Fruit fly (Drosophila melanogaster) whole organism, embryonic: Measurements from ENCODE around the gene Cyp18a1.

Experiments
- Ada2b ChIP-seq: fragments of 200-800 bp; sonication (Bioruptor generic); IDR thresholded peaks from 2 replicates; pipeline ENCODE4 v1.3.6; 2022; ENCODE audit warnings: missing biosample characterization, missing genetic modification characterization
- Aef1 ChIP-seq: fragments of 200-800 bp; sonication (Bioruptor generic); IDR thresholded peaks from 3 replicates; pipeline ENCODE4 v1.3.6; 2022; ENCODE audit warnings: missing biosample characterization, missing genetic modification characterization
- Awh ChIP-seq: fragments of 200-800 bp; sonication (Bioruptor generic); IDR thresholded peaks from 2 replicates; pipeline ENCODE4, ENCODE4 v1.3.6; 2022; ENCODE audit warnings: missing biosample characterization, missing genetic modification characterization
- B-H2 ChIP-seq: fragments of 200-800 bp; sonication (Bioruptor generic); optimal IDR thresholded peaks from 2 replicates; lab custom pipeline; 2018; ENCODE audit warnings: missing biosample characterization, mild to moderate bottlenecking, missing genetic modification characterization
- BEAF-32 ChIP-seq: fragments of 200-800 bp; sonication (Bioruptor generic); optimal IDR thresholded peaks from 3 replicates; lab custom pipeline; 2017; ENCODE audit warnings: missing biosample characterization, missing genetic modification characterization, mild to moderate bottlenecking, moderate library complexity, missing genetic modification reagents
- CG10209 ChIP-seq: fragments of 200-800 bp; sonication (Bioruptor generic); optimal IDR thresholded peaks from 3 replicates; lab custom pipeline; 2017; ENCODE audit warnings: missing biosample characterization, mild to moderate bottlenecking, missing genetic modification characterization, missing genetic modification reagents
- CG10274 ChIP-seq: fragments of 200-800 bp; sonication (Bioruptor generic); optimal IDR thresholded peaks from 3 replicates; lab custom pipeline; 2017; ENCODE audit warnings: missing biosample characterization, mild to moderate bottlenecking, missing genetic modification characterization
- CG12942 ChIP-seq: fragments of 200-800 bp; sonication (Bioruptor generic); optimal IDR thresholded peaks from 3 replicates; lab custom pipeline; 2016; ENCODE audit warnings: missing biosample characterization, missing genetic modification characterization
- CG13775 ChIP-seq: fragments of 200-800 bp; sonication (Bioruptor generic); optimal IDR thresholded peaks from 3 replicates; lab custom pipeline; 2017; ENCODE audit warnings: missing biosample characterization, mild to moderate bottlenecking, missing genetic modification characterization
- CG18619 ChIP-seq: fragments of 200-800 bp; sonication (Bioruptor generic); optimal IDR thresholded peaks from 3 replicates; lab custom pipeline; 2017; ENCODE audit warnings: missing biosample characterization, mild to moderate bottlenecking, missing genetic modification characterization
- CG31365 ChIP-seq: fragments of 200-800 bp; sonication (Bioruptor generic); optimal IDR thresholded peaks from 2 replicates; lab custom pipeline; 2018; ENCODE audit warnings: missing biosample characterization, mild to moderate bottlenecking, missing genetic modification characterization
- CG32532 ChIP-seq: fragments of 200-800 bp; sonication (Bioruptor generic); IDR thresholded peaks from 2 replicates; pipeline ENCODE4 v1.3.6; 2022; ENCODE audit warnings: missing biosample characterization, missing genetic modification characterization
- CG6175 ChIP-seq: fragments of 200-800 bp; sonication (Bioruptor generic); IDR thresholded peaks from 3 replicates; pipeline ENCODE4 v1.3.6; 2022; ENCODE audit warnings: missing biosample characterization, missing genetic modification characterization
- CG6272 ChIP-seq: fragments of 200-800 bp; sonication (Bioruptor generic); IDR thresholded peaks from 2 replicates; pipeline ENCODE4 v1.3.6; 2022; ENCODE audit warnings: missing biosample characterization, missing genetic modification characterization
- CG6765 ChIP-seq: fragments of 200-800 bp; sonication (Bioruptor generic); optimal IDR thresholded peaks from 3 replicates; lab custom pipeline; 2017; ENCODE audit warnings: missing biosample characterization, mild to moderate bottlenecking, missing genetic modification characterization
- CG6791 ChIP-seq: fragments of 200-800 bp; sonication (Bioruptor generic); IDR thresholded peaks from 3 replicates; pipeline ENCODE4 v1.3.6; 2022; ENCODE audit warnings: missing biosample characterization, missing genetic modification characterization; ENCODE audit not compliant: partially characterized antibody
- CG7928 ChIP-seq: fragments of 200-800 bp; sonication (Bioruptor generic); optimal IDR thresholded peaks from 2 replicates; lab custom pipeline; 2017; ENCODE audit warnings: missing biosample characterization, mild to moderate bottlenecking, missing genetic modification characterization
- CG7987 ChIP-seq: fragments of 200-800 bp; sonication (Bioruptor generic); optimal IDR thresholded peaks from 2 replicates; lab custom pipeline; 2018; ENCODE audit warnings: missing biosample characterization, mild to moderate bottlenecking, missing genetic modification characterization, moderate library complexity
- CG8359 ChIP-seq: fragments of 200-800 bp; sonication (Bioruptor generic); optimal IDR thresholded peaks from 2 replicates; lab custom pipeline; 2017; ENCODE audit warnings: missing biosample characterization, mild to moderate bottlenecking, missing genetic modification characterization, borderline replicate concordance
- CG9727 ChIP-seq: fragments of 200-800 bp; sonication (Bioruptor generic); optimal IDR thresholded peaks from 3 replicates; lab custom pipeline; 2017; ENCODE audit warnings: missing biosample characterization, mild to moderate bottlenecking, missing genetic modification characterization
- CG9797 ChIP-seq: fragments of 200-800 bp; sonication (Bioruptor generic); optimal IDR thresholded peaks from 3 replicates; lab custom pipeline; 2018; ENCODE audit warnings: missing biosample characterization, mild to moderate bottlenecking, missing genetic modification characterization
- ERR ChIP-seq: fragments of 200-800 bp; sonication (Bioruptor generic); optimal IDR thresholded peaks from 2 replicates; lab custom pipeline; 2016; ENCODE audit warnings: missing biosample characterization, missing genetic modification characterization
- Ets65A ChIP-seq: fragments of 200-800 bp; sonication (Bioruptor generic); peaks from one replicate; lab custom pipeline; 2016; ENCODE audit warnings: missing biosample characterization, missing genetic modification characterization
- H15 ChIP-seq: fragments of 200-800 bp; sonication (Bioruptor generic); IDR thresholded peaks from 3 replicates; pipeline ENCODE4 v1.3.6; 2022; ENCODE audit warnings: missing biosample characterization, missing genetic modification characterization
- Hand ChIP-seq: fragments of 200-800 bp; sonication (Bioruptor generic); optimal IDR thresholded peaks from 2 replicates; lab custom pipeline; 2017; ENCODE audit warnings: mild to moderate bottlenecking, missing biosample characterization, missing genetic modification reagents, missing genetic modification characterization
- Hmr ChIP-seq: fragments of 200-800 bp; sonication (Bioruptor generic); optimal IDR thresholded peaks from 3 replicates; lab custom pipeline; 2017; ENCODE audit warnings: mild to moderate bottlenecking, missing biosample characterization, missing genetic modification reagents, missing genetic modification characterization
- MTF-1 ChIP-seq: fragments of 200-800 bp; sonication (Bioruptor generic); optimal IDR thresholded peaks from 2 replicates; lab custom pipeline; 2018; ENCODE audit warnings: missing biosample characterization, mild to moderate bottlenecking, missing genetic modification characterization, borderline replicate concordance
- Nf-YB ChIP-seq: fragments of 200-800 bp; sonication (Bioruptor generic); optimal IDR thresholded peaks from 3 replicates; lab custom pipeline; 2019; ENCODE audit warnings: missing biosample characterization, mild to moderate bottlenecking, missing genetic modification characterization, moderate library complexity
- Pdp1 ChIP-seq, 2 experiments: fragments of 200-800 bp; sonication (Bioruptor generic); optimal IDR thresholded peaks; 3 replicates each; lab custom pipeline; 2016; ENCODE audit warnings: missing biosample characterization in 2 of 2, missing genetic modification characterization in 2 of 2, mild to moderate bottlenecking in 1 of 2, moderate library complexity in 1 of 2
- Sry-δ ChIP-seq: fragments of 200-800 bp; sonication (Bioruptor generic); optimal IDR thresholded peaks from 2 replicates; lab custom pipeline; 2016; ENCODE audit warnings: missing biosample characterization, missing genetic modification characterization
- bab2 ChIP-seq: fragments of 200-800 bp; sonication (Bioruptor generic); optimal IDR thresholded peaks from 2 replicates; lab custom pipeline; 2016; ENCODE audit warnings: missing biosample characterization, missing genetic modification characterization
- bowl ChIP-seq: fragments of 200-800 bp; sonication (Bioruptor generic); IDR thresholded peaks from 2 replicates; pipeline ENCODE4 v1.3.6; 2022; ENCODE audit warnings: missing biosample characterization, missing genetic modification characterization
- crc ChIP-seq: fragments of 200-800 bp; sonication (Bioruptor generic); optimal IDR thresholded peaks from 2 replicates; lab custom pipeline; 2016; ENCODE audit warnings: missing biosample characterization, missing genetic modification characterization
- croc ChIP-seq: fragments of 200-800 bp; sonication (Bioruptor generic); conservative IDR thresholded peaks from 3 replicates; pipeline ENCODE4 v1.3.6; 2022; ENCODE audit warnings: missing biosample characterization, missing genetic modification characterization
- crol ChIP-seq: fragments of 200-800 bp; sonication (Bioruptor generic); IDR thresholded peaks from 2 replicates; pipeline ENCODE4 v1.3.6; 2022; ENCODE audit warnings: missing biosample characterization, missing genetic modification characterization
- dmrt11E ChIP-seq: fragments of 200-800 bp; sonication (Bioruptor generic); optimal IDR thresholded peaks from 3 replicates; lab custom pipeline; 2018; ENCODE audit warnings: missing biosample characterization, mild to moderate bottlenecking, missing genetic modification characterization, moderate library complexity
- esg ChIP-seq: fragments of 200-800 bp; sonication (Bioruptor generic); conservative IDR thresholded peaks from 2 replicates; pipeline ENCODE4 v1.3.6; 2022; ENCODE audit warnings: missing biosample characterization, missing genetic modification characterization
- fd102C ChIP-seq: fragments of 200-800 bp; sonication (Bioruptor generic); optimal IDR thresholded peaks from 2 replicates; lab custom pipeline; 2018; ENCODE audit warnings: missing biosample characterization, mild to moderate bottlenecking, missing genetic modification characterization, moderate library complexity
- gt ChIP-seq: fragments of 200-800 bp; sonication (Bioruptor generic); IDR thresholded peaks from 2 replicates; pipeline ENCODE4 v1.3.6; 2022; ENCODE audit warnings: missing biosample characterization, missing genetic modification characterization
- lab ChIP-seq: fragments of 200-800 bp; sonication (Bioruptor generic); optimal IDR thresholded peaks from 3 replicates; lab custom pipeline; 2017; ENCODE audit warnings: missing biosample characterization, missing genetic modification characterization, mild to moderate bottlenecking, moderate library complexity, missing genetic modification reagents
- lilli ChIP-seq: fragments of 200-800 bp; sonication (Bioruptor generic); optimal IDR thresholded peaks from 3 replicates; lab custom pipeline; 2016; ENCODE audit warnings: missing biosample characterization, missing genetic modification characterization
- mirr ChIP-seq: fragments of 200-800 bp; sonication (Bioruptor generic); optimal IDR thresholded peaks from 3 replicates; lab custom pipeline; 2018; ENCODE audit warnings: missing biosample characterization, mild to moderate bottlenecking, missing genetic modification characterization
- p53 ChIP-seq: fragments of 200-800 bp; sonication (Bioruptor generic); optimal IDR thresholded peaks from 2 replicates; lab custom pipeline; 2016; ENCODE audit warnings: missing biosample characterization, missing genetic modification characterization
- pb ChIP-seq: fragments of 200-800 bp; sonication (Bioruptor generic); optimal IDR thresholded peaks from 3 replicates; lab custom pipeline; 2016; ENCODE audit warnings: missing biosample characterization, missing genetic modification characterization
- phol ChIP-seq: fragments of 200-800 bp; sonication (Bioruptor generic); optimal IDR thresholded peaks from 3 replicates; lab custom pipeline; 2018; ENCODE audit warnings: missing biosample characterization, mild to moderate bottlenecking, missing genetic modification characterization, moderate library complexity
- pros ChIP-seq: fragments of 200-800 bp; sonication (Bioruptor generic); optimal IDR thresholded peaks from 3 replicates; lab custom pipeline; 2019; ENCODE audit warnings: missing biosample characterization, mild to moderate bottlenecking, missing genetic modification characterization, moderate library complexity
- sens-2 ChIP-seq: fragments of 200-800 bp; sonication (Bioruptor generic); IDR thresholded peaks from 2 replicates; pipeline ENCODE4 v1.3.6; 2022; ENCODE audit warnings: missing biosample characterization, missing genetic modification characterization
- sima ChIP-seq: fragments of 200-800 bp; sonication (Bioruptor generic); optimal IDR thresholded peaks from 2 replicates; lab custom pipeline; 2016; ENCODE audit warnings: missing biosample characterization, missing genetic modification characterization
- toy ChIP-seq: fragments of 200-800 bp; sonication (Bioruptor generic); IDR thresholded peaks from 2 replicates; pipeline ENCODE4 v1.3.6; 2022; ENCODE audit warnings: missing biosample characterization, missing genetic modification characterization
- twi ChIP-seq: fragments of 200-800 bp; optimal IDR thresholded peaks from 2 replicates; lab custom pipeline; 2019; ENCODE audit warnings: missing biosample characterization, mild to moderate bottlenecking, missing genetic modification characterization, moderate library complexity

The Cyp18a1 gene

DNA sequence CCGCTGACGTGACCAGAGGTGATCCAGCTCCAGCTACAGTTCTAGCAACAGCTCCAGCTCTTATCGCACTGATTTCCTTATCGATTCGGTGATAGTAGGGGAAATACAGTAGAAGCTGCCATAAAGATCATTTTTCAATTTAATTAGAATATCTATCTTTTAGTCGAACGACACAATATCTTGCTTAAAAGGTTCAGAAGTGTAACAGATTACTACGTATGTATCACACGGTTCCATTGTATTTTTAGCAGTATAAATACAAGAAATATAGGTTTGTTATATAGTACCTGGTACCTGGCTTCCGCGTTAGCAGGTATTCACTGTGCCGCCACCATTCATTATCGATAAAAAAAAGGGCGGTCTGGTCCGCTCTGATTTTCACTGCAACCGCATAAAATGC is 48.0 kb downstream of the Cyp18a1 start (continued):
- TF ChIP-seq B-H2 (GFP tag; lab: Kevin White, UChicago), result peak; percentile 43
- TF ChIP-seq CG10209, result peak; percentile 80
- TF ChIP-seq CG18619 (GFP tag; lab: Kevin White, UChicago), result peak; percentile 72
- peak; percentile 76 for TF ChIP-seq MTF-1 (GFP tag; lab: Kevin White, UChicago)
- peak; percentile 62 for TF ChIP-seq CG8359 (GFP tag; lab: Kevin White, UChicago)
- peak; percentile 53; the same call in 1 of the 2 replicates for TF ChIP-seq gt
- 0 out of 2 replicates have a peak, but pooled peaks have one; percentile 34 for TF ChIP-seq toy (GFP tag; lab: Robert Waterston, UW)
- peak; percentile 93 for TF ChIP-seq lab (GFP tag; lab: Kevin White, UChicago)
- TF ChIP-seq sens-2 (GFP tag; lab: Robert Waterston, UW), result peak; percentile 53
- peak; percentile 33 for TF ChIP-seq Sry-δ (GFP tag; lab: Kevin White, UChicago)
- peak; percentile 22 for TF ChIP-seq bab2 (GFP tag; lab: Kevin White, UChicago)
- no peak for TF ChIP-seq fd102C (GFP tag; lab: Kevin White, UChicago)
- peak; percentile 63; the same call in 2 of the 3 replicates for TF ChIP-seq croc (GFP tag; lab: Robert Waterston, UW)
- peak; percentile 75 for TF ChIP-seq CG9727
- peak; percentile 62 for TF ChIP-seq CG31365
- TF ChIP-seq CG6272 (GFP tag; lab: Robert Waterston, UW), result peak; percentile 57
- peak; percentile 14 to 83 for TF ChIP-seq Pdp1 (GFP tag; optimal IDR thresholded peaks at IDR 0.05; lab: Kevin White, UChicago)
- peak; percentile 55; the same call in 1 of the 2 replicates for TF ChIP-seq esg (GFP tag; lab: Robert Waterston, UW)
- TF ChIP-seq CG7928 (GFP tag; lab: Kevin White, UChicago), result peak; percentile 43
- peak; percentile 84 for TF ChIP-seq phol (tag; lab: Kevin White, UChicago)
- TF ChIP-seq Awh, result peak; percentile 52; the same call in 1 of the 2 replicates
- no peak for TF ChIP-seq BEAF-32 (GFP tag; lab: Kevin White, UChicago)
- TF ChIP-seq CG13775 (GFP tag; lab: Kevin White, UChicago), result peak; percentile 67
- peak; percentile 88 for TF ChIP-seq lilli
- TF ChIP-seq dmrt11E (tag; lab: Kevin White, UChicago), result peak; percentile 68
- TF ChIP-seq pb (GFP tag; lab: Kevin White, UChicago), result no peak
- TF ChIP-seq Hmr (GFP tag; lab: Kevin White, UChicago), result peak; percentile 83
- peak; percentile 69; the same call in 2 of the 3 replicates for TF ChIP-seq H15
- peak; percentile 54 for TF ChIP-seq crc
- TF ChIP-seq bowl (GFP tag; lab: Robert Waterston, UW), result peak; percentile 20; the same call in 1 of the 2 replicates
- peak; percentile 52 for TF ChIP-seq CG6765 (GFP tag; lab: Kevin White, UChicago)
- TF ChIP-seq twi (tag; lab: Kevin White, UChicago), result peak; percentile 60
- peak; percentile 62 for TF ChIP-seq CG7987 (GFP tag; lab: Kevin White, UChicago)
- TF ChIP-seq p53 (GFP tag; lab: Kevin White, UChicago), result peak; percentile 1
- no peak for TF ChIP-seq pros (GFP tag; lab: Kevin White, UChicago)
- no peak for TF ChIP-seq CG9797 (GFP tag; lab: Kevin White, UChicago)
- peak; percentile 62 for TF ChIP-seq CG12942 (GFP tag; lab: Kevin White, UChicago)
- no peak for TF ChIP-seq sima (GFP tag; lab: Kevin White, UChicago)
- TF ChIP-seq Nf-YB (GFP tag; lab: Kevin White, UChicago), result peak; percentile 60
- no peak for TF ChIP-seq CG6791 (GFP tag; lab: Robert Waterston, UW)
- TF ChIP-seq mirr (GFP tag; lab: Kevin White, UChicago), result peak; percentile 31
- peak; percentile 72 for TF ChIP-seq Ada2b (GFP tag; lab: Robert Waterston, UW)
- TF ChIP-seq crol (GFP tag; lab: Robert Waterston, UW), result no peak
- TF ChIP-seq CG6175 (GFP tag; lab: Robert Waterston, UW), result no peak
- TF ChIP-seq ERR (GFP tag; lab: Kevin White, UChicago), result peak; percentile 54
- no peak; the same call in 1 of the 3 replicates for TF ChIP-seq Aef1 (GFP tag; lab: Robert Waterston, UW)
- TF ChIP-seq CG32532 (GFP tag; lab: Robert Waterston, UW), result peak; percentile 75
- peak; percentile 69 for TF ChIP-seq CG10274 (GFP tag; lab: Kevin White, UChicago)
- peak; percentile 28 for TF ChIP-seq Ets65A (GFP tag; lab: Kevin White, UChicago)
- peak; percentile 55 for TF ChIP-seq Hand
